Worm (Caenorhabditis elegans): ENCODE measurements around the gene T11F8.5.
"Not testable (repeated sequence)": the region's sequence is repeated elsewhere in the genome, so short reads cannot be mapped to it uniquely, and the experiment has no call there.

T11F8.5 gene

DNA sequence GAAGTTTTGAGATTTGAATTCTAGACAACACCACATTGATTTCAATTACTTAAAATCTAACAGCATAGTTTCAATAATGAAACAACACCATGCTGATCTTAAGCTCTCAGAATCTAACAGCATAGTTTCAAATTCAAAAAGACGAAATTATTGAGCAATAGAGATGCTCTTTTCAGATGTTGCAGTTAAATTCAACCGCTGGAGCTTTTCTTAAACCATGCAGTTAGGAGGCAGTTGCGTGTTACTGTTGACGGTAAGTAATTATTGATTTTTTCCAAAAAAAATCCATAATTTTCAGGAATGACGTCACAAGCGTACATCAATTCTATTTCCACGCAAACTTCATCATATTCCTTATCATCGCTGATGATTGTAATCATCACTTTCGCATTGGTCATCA, at the start of gene T11F8.5:
Gene T11F8.5, plus strand, starts transcription at position 301 of the 400 bp plus-strand sequence.
- no peak for TF ChIP-seq W03F9.2 (tag; optimal IDR thresholded peaks at IDR 0.05)
- no peak for TF ChIP-seq him-1 (tag; optimal IDR thresholded peaks at IDR 0.05)
- no peak for TF ChIP-seq dao-5 (tag; optimal IDR thresholded peaks at IDR 0.05)

DNA sequence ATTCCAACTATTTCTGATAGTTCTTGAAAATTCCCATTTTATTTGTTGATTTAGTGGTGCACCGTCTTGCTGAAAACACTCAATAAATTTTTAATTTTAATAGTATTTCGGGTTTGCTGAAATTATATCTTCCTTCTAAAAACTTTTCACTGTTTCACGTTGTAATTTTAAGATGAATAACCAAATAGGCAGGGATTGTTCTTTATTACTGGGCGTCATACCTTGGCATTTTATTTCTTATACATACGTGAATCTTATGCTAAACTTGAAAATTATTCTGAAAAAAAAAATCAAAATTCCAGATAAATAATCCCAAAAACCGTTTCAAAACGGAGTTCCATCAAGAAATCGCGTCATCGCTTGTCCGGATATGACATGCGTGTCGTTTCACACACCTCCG, 44.1 kb upstream of the T11F8.5 start, which contains the start of gene mgl-3:
Gene mgl-3, plus strand, starts transcription at position 301 of the 400 bp plus-strand sequence.
- TF ChIP-seq him-1 (tag; optimal IDR thresholded peaks at IDR 0.05), result no peak
- TF ChIP-seq dao-5 (tag; optimal IDR thresholded peaks at IDR 0.05), result no peak
- no peak for TF ChIP-seq W03F9.2 (tag; optimal IDR thresholded peaks at IDR 0.05)

DNA sequence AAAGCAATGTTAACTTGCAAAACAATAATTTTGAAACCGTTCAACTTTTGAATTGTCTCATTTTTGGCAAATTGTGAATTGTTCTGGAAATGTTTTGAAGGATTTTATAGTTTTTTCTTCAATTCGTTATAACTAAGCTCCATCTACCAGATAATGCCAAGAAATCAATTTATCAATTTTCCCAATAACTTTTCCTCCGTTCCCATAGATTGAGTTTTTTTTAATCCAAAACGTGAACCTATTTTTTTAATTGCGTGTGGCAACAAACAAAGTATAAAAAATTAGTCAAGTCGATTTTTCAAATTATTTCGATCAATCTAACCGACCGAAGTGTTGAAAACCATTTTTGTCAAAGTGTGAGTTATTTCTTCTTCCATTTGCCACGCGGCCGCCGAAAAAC, 30.2 kb upstream of the T11F8.5 start, which contains the start of gene Y4C6A.4:
Gene Y4C6A.4, plus strand, starts transcription at position 301 of the 400 bp plus-strand sequence.
- no peak for TF ChIP-seq him-1 (tag; optimal IDR thresholded peaks at IDR 0.05)
- TF ChIP-seq dao-5 (tag; optimal IDR thresholded peaks at IDR 0.05), result no peak
- TF ChIP-seq W03F9.2 (tag; optimal IDR thresholded peaks at IDR 0.05), result no peak

DNA sequence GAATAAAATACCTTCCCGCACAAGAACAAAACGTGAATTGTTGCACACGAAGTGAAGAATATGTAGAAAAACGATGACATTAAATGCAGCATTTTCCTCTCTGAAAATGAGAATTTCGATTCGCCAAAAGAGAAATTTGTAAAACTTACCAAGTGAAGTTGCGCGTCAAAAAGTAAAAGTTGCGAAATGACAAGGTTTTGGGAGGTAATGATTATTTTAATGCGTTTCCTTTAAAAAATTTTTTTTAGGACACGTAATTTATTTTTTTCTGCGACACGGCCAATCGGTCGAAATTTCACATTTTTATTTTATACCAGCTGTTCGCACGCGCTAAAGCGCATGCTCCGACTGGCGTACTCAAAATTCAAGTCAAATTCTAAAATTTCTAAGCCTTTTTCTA, 26.8 kb upstream of the T11F8.5 start, which contains the start of gene Y4C6A.3:
Gene Y4C6A.3, minus strand, starts transcription at position 101 of the 400 bp plus-strand sequence.
- not testable (repeated sequence) for TF ChIP-seq dao-5, W03F9.2, him-1 (tag; optimal IDR thresholded peaks at IDR 0.05)

DNA sequence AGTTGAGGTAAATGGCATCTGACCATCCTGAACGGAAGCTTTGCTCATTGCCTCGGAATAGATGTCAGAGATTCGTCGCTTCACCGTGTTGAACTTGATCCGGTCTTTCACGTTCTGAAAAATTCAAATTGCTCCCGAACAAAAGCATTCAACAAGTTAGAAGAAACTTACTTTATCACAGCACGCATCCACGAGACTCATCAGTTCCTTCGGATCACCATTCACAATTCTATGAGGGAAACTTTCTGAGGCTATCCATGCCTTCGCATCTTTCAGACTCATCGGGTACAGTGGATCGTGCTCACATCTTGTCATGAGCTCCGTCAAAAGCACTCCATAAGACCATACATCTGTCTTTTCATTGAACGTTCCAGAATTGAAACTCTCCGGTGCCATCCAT, 20.0 kb upstream of the T11F8.5 start:
- TF ChIP-seq him-1 (tag; optimal IDR thresholded peaks at IDR 0.05) (no peak), dao-5 (tag; optimal IDR thresholded peaks at IDR 0.05) (no peak), W03F9.2 (tag; optimal IDR thresholded peaks at IDR 0.05) (no peak)

DNA sequence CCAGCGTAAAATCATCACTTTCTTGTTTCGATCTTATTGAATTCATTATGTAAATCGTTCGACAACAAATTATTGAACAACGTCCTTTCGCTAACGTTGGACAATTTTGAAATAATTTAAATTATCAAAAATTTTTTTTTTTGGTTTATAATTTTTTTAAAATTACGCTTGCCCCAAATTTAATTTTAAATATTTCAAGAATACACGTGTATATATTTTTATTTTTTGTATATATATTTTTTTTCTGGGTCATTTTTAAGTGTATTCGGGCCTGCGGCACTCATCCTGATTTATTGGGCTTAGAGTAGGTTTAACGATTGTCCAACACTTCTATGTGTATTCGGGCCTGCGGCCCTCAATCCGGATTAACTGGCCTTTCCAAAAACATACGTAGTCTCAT, 18.4 kb upstream of the T11F8.5 start, which contains the start of gene Y52D5A.2:
Gene Y52D5A.2, minus strand, starts transcription at position 101 of the 400 bp plus-strand sequence.
- not testable (repeated sequence) for TF ChIP-seq dao-5, W03F9.2, him-1 (tag; optimal IDR thresholded peaks at IDR 0.05)

DNA sequence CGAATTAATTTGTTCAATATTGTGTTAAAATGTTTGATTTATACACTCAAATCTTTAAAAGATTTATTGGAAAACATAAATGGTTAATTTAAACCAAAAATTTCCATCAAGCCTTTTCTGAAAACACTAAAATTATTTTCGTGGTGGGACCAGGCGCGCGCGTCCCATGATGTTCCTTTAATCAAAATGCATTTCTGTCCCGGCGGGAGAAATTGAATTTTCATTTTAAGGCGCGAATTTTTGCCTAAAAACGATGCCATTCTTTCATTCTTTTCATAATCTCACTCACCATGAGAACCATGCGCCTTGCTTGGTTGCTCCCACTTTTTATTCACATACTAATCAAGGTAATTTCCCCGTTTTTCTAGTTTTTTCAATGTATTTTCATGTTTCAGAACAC, 13.1 kb upstream of the T11F8.5 start, which contains the start of gene rme-2:
Gene rme-2, plus strand, starts transcription at position 288 of the 400 bp plus-strand sequence.
- TF ChIP-seq dao-5 (tag; optimal IDR thresholded peaks at IDR 0.05) (no peak), him-1 (tag; optimal IDR thresholded peaks at IDR 0.05) (no peak), W03F9.2 (tag; optimal IDR thresholded peaks at IDR 0.05) (no peak)

DNA sequence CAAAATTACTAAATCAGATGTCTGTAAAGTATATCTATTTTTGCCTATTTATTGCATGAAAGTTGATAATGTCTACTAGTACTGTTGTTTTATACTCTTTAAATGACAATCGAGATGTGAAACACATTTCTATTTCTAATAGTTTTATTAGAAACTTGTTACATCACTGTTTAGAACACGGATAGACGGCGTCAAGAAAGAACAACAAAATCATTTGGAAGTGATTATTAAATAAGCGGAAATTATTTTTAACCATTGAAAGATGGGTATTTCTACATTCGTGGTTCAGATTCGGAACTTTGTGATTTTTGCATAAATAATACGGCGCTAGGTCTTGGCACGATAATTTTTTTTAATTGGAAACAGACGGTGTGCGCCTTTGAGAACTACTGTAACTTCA, 9.7 kb upstream of the T11F8.5 start:
- TF ChIP-seq W03F9.2 (tag; optimal IDR thresholded peaks at IDR 0.05), result no peak
- no peak for TF ChIP-seq dao-5 (tag; optimal IDR thresholded peaks at IDR 0.05)
- TF ChIP-seq him-1 (tag; optimal IDR thresholded peaks at IDR 0.05), result no peak

DNA sequence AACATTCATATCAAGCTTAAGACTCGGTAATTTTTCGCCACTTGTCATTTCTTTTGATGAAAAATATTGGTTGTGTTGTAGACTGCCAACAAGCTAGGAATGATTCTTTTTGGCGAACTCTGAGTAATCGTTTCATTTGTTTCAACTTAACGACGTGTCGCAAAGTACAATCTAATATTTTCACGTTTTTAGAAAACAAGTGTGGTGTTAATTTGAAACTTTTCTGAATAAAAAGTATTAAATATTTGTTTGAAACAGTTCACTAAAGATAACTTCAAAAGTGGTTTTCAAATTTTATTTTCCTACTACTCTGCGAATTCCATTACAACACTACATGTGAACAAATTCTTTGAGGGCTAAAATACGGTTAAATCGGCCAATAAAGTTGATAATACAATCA, 6.4 kb upstream of the T11F8.5 start, which contains the start of gene T11F8.4:
Gene T11F8.4, minus strand, starts transcription at position 101 of the 400 bp plus-strand sequence.
- TF ChIP-seq him-1 (tag; optimal IDR thresholded peaks at IDR 0.05), result no peak
- no peak for TF ChIP-seq W03F9.2 (tag; optimal IDR thresholded peaks at IDR 0.05)
- TF ChIP-seq dao-5 (tag; optimal IDR thresholded peaks at IDR 0.05), result no peak

DNA sequence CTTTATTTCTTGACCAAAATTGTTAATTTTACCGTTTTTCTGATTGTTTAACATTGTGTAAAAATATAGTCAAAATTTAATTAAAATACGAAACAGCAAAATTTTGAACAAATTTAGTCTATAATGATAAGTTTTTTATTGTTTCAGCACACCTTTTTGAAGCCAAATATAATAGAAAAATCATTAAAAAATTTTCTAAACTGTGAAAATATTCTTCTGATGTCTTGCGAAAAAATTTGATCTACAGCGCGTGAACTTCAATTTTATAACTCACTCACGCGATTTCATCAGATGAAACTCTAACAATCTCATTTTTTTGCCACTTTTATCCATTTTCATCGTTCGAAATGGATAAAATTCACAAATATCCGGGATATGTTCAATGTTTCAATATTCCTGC, 3.5 kb upstream of the T11F8.5 start, which contains the start of gene T11F8.1:
Gene T11F8.1, plus strand, starts transcription at position 301 of the 400 bp plus-strand sequence.
- TF ChIP-seq him-1 (tag; optimal IDR thresholded peaks at IDR 0.05), result no peak
- TF ChIP-seq W03F9.2 (tag; optimal IDR thresholded peaks at IDR 0.05), result no peak
- TF ChIP-seq dao-5 (tag; optimal IDR thresholded peaks at IDR 0.05), result no peak

DNA sequence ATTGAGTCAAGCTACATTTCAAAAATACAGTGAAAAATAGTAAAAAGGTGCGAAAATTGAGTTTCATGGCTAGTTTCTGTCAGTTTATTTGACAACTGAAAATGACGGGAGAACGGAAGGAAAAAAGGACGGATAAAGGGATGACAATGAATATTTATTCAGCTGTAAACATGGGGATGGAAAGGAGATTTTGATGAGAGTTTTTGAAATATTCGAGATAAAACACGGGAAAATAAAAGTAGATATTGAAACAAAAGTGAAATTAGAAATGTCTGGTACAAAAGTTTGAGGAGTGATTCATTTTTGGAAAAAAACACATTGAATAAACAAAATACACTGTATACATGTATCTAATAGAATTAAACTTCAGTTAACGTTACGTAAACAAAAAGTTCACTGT, 592 bp upstream of the T11F8.5 start, which contains the start of gene T11F8.12:
Gene T11F8.12, minus strand, starts transcription at position 101 of the 400 bp plus-strand sequence.
- TF ChIP-seq him-1 (tag; optimal IDR thresholded peaks at IDR 0.05) (no peak), dao-5 (tag; optimal IDR thresholded peaks at IDR 0.05) (no peak), W03F9.2 (tag; optimal IDR thresholded peaks at IDR 0.05) (no peak)

DNA sequence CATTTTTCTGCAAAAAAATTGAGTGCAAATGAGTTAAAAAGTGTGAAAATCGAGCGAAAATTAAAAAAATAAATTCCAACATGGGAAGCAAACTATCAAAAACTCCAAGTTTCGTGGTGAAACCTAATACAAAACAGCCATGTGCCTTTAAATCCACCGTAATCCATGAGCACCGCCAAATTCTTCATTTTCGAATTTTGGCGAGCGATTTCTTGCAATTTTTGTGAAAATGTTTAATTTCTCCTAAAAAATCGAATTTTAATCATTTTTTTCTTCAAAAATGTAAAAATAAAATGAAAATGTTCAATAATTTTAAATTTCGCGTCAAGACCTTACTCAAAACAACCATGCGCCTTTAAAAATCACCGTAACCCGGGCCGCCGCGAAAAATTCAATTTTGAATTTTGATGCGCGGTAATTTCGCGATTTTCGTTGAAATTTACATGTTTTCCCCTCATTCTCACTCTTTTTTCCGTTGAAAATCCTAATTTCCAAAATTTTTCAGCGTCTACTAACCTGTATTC, 3.4 kb downstream of the T11F8.5 start, which contains the start of the genes snpc-3.1 and puf-7:
Gene snpc-3.1, minus strand, starts transcription at position 51 of the 524 bp plus-strand sequence.
Gene puf-7, plus strand, starts transcription at position 506 of the 524 bp plus-strand sequence.
- TF ChIP-seq him-1, W03F9.2, dao-5 (tag; optimal IDR thresholded peaks at IDR 0.05): not testable (repeated sequence)

DNA sequence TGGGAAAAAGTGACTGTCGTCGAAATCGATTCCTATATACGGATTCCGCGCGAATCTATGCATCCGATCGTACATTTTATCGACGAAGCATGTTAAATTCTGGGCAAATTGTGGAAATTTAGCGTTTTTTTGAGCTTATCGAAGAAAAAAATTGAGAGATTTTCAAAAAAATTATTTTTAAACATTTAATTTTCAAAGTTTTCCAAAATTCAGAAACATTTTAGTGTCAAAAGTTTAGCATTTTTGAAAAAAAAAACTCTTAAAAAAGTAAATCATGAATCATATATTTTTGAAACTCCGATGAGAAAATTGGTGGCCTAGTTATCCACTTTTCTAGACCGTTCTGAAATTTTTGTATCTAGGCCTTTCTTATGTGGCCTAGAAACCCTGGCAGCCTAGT, 8.2 kb downstream of the T11F8.5 start, which contains the start of gene B0273.115:
Gene B0273.115, minus strand, starts transcription at position 101 of the 400 bp plus-strand sequence.
- not testable (repeated sequence) for TF ChIP-seq W03F9.2, dao-5, him-1 (tag; optimal IDR thresholded peaks at IDR 0.05)

DNA sequence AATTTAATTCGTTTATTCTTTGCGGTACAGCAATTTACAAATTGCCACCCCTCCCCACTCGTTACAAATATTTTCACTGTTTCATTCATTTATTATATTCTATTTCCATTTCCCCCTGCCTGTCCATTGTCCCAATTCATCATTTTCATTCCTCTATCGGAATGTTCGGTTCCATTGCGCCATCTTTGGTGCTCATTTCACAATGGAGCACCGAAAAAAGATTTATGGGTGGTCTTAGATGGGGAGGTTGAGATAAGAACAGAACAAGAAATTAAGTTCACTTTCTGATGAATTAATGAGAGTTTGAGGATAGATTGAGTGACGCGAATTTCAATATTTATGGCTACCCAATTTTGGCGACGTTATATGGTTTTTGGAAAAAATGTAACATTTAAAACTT, 9.4 kb downstream of the T11F8.5 start:
- TF ChIP-seq him-1 (tag; optimal IDR thresholded peaks at IDR 0.05) (no peak), W03F9.2 (tag; optimal IDR thresholded peaks at IDR 0.05) (no peak), dao-5 (tag; optimal IDR thresholded peaks at IDR 0.05) (no peak)

Measured in whole organism, L4/young adult.